Fruit fly (Drosophila melanogaster): ENCODE results near the gene CG17544.

The CG17544 gene

dm6 chr2L:19359802-19360429 lies 38.4 kb downstream of the CG17544 start (continued):
- TF ChIP-seq fkh (GFP tag; optimal IDR thresholded peaks at IDR 0.05) (peak; percentile 71), Ets21C (GFP tag; optimal IDR thresholded peaks at IDR 0.05) (no peak), spab (GFP tag; optimal IDR thresholded peaks at IDR 0.05) (peak; percentile 57), CG10669 (GFP tag; optimal IDR thresholded peaks at IDR 0.05) (peak; percentile 23), acj6 (GFP tag; optimal IDR thresholded peaks at IDR 0.05) (no peak), CG6276 (GFP tag; optimal IDR thresholded peaks at IDR 0.05) (no peak), pdm3 (GFP tag; optimal IDR thresholded peaks at IDR 0.05) (no peak), Sox15 (GFP tag; optimal IDR thresholded peaks at IDR 0.05) (no peak), Hr38 (GFP tag; optimal IDR thresholded peaks at IDR 0.05) (no peak), fd85E (GFP tag; optimal IDR thresholded peaks at IDR 0.05) (no peak), CG6792 (GFP tag; optimal IDR thresholded peaks at IDR 0.05) (no peak), CG11762 (GFP tag; optimal IDR thresholded peaks at IDR 0.05; ENCODE audit: insufficient read depth) (no peak), net (GFP tag; optimal IDR thresholded peaks at IDR 0.05) (peak; percentile 4), CG6808 (GFP tag; optimal IDR thresholded peaks at IDR 0.05) (peak; percentile 56), CG4318 (GFP tag; optimal IDR thresholded peaks at IDR 0.05) (no peak), CG6854 (GFP tag; optimal IDR thresholded peaks at IDR 0.05) (no peak), Eip78C (GFP tag) (peak; percentile 15), CG6163 (GFP tag; IDR thresholded peaks at IDR 0.05) (peak; percentile 44; the same call in 1 of the 3 replicates), CG31627 (GFP tag; optimal IDR thresholded peaks at IDR 0.05) (no peak), Hr4 (GFP tag; optimal IDR thresholded peaks at IDR 0.05) (no peak)

DNA sequence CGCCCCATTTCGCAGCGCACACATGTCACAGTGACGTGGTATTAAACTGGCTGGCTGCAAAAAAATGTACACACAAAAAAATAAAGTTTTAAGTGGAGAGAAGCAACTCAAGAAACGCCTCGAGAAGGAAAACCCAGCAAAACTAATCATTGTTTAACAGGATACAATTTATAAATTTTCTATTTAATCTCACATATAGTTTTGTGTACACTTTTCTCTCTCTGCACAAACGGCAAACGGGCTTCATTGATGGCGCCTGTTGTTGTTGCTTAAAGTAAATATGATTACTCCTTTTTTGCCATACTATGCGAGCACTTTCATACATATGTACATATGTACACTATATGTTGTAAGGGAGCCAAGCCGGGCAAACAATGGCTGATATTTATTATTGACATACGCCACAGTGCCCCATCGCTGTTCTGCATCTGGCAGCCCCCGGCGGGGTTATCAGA lies 40.2 kb downstream of the CG17544 start:
- peak; percentile 93 for TF ChIP-seq Eip75B (GFP tag; optimal IDR thresholded peaks at IDR 0.05)
- TF ChIP-seq CG10669 (GFP tag; optimal IDR thresholded peaks at IDR 0.05): peak; percentile 92
- peak; percentile 84 to 88 for TF ChIP-seq salr (GFP tag; optimal IDR thresholded peaks at IDR 0.05)
- TF ChIP-seq Eip78C (GFP tag): peak; percentile 98
- TF ChIP-seq Lpt (GFP tag; optimal IDR thresholded peaks at IDR 0.05): peak; percentile 90
- TF ChIP-seq Met (GFP tag; optimal IDR thresholded peaks at IDR 0.05): peak; percentile 88
- peak; percentile 88 for TF ChIP-seq CG11762 (GFP tag; optimal IDR thresholded peaks at IDR 0.05; ENCODE audit: insufficient read depth)
- TF ChIP-seq Hr38 (GFP tag; optimal IDR thresholded peaks at IDR 0.05): peak; percentile 64
- peak; percentile 95 for TF ChIP-seq net (GFP tag; optimal IDR thresholded peaks at IDR 0.05)
- peak; percentile 81 for TF ChIP-seq CG6808 (GFP tag; optimal IDR thresholded peaks at IDR 0.05)
- TF ChIP-seq lz (GFP tag; optimal IDR thresholded peaks at IDR 0.05): peak; percentile 87
- peak; percentile 77 for TF ChIP-seq Sox15 (GFP tag; optimal IDR thresholded peaks at IDR 0.05)
- peak; percentile 75 for TF ChIP-seq CG8319 (GFP tag; optimal IDR thresholded peaks at IDR 0.05)
- peak; percentile 97 for TF ChIP-seq CG6163 (GFP tag; IDR thresholded peaks at IDR 0.05)
- TF ChIP-seq Blimp-1 (GFP tag; optimal IDR thresholded peaks at IDR 0.05): no peak
- peak; percentile 94 for TF ChIP-seq OdsH (GFP tag; optimal IDR thresholded peaks at IDR 0.05)
- peak; percentile 74 to 90 for TF ChIP-seq ss (GFP tag; optimal IDR thresholded peaks at IDR 0.05)
- peak; percentile 33 for TF ChIP-seq fd85E (GFP tag; optimal IDR thresholded peaks at IDR 0.05)
- peak; percentile 62 for TF ChIP-seq Ets21C (GFP tag; optimal IDR thresholded peaks at IDR 0.05)
- TF ChIP-seq CG6854 (GFP tag; optimal IDR thresholded peaks at IDR 0.05): peak; percentile 42
- peak; percentile 92 for TF ChIP-seq svp (GFP tag)
- peak; percentile 80 for TF ChIP-seq Sox102F (GFP tag; optimal IDR thresholded peaks at IDR 0.05)
- peak; percentile 87 for TF ChIP-seq CG6792 (GFP tag; optimal IDR thresholded peaks at IDR 0.05)
- TF ChIP-seq CG7368 (GFP tag; optimal IDR thresholded peaks at IDR 0.05): peak; percentile 86
- TF ChIP-seq CG11902 (GFP tag; optimal IDR thresholded peaks at IDR 0.05): peak; percentile 78
- peak; percentile 96 for TF ChIP-seq CG15336 (GFP tag; IDR thresholded peaks at IDR 0.05)
- TF ChIP-seq CG11294 (GFP tag; IDR thresholded peaks at IDR 0.05): peak; percentile 85
- TF ChIP-seq cyc (GFP tag; optimal IDR thresholded peaks at IDR 0.05): peak; percentile 87
- TF ChIP-seq vri (GFP tag; optimal IDR thresholded peaks at IDR 0.05): peak; percentile 61
- TF ChIP-seq CG9139 (GFP tag; optimal IDR thresholded peaks at IDR 0.05): peak; percentile 83
- TF ChIP-seq acj6 (GFP tag; optimal IDR thresholded peaks at IDR 0.05): peak; percentile 92
- TF ChIP-seq eg (GFP tag; IDR thresholded peaks at IDR 0.05): peak; percentile 97
- TF ChIP-seq achi (GFP tag; optimal IDR thresholded peaks at IDR 0.05): peak; percentile 92
- peak; percentile 98 for TF ChIP-seq Hr4 (GFP tag; optimal IDR thresholded peaks at IDR 0.05)
- peak; percentile 92 for TF ChIP-seq dac (GFP tag; optimal IDR thresholded peaks at IDR 0.05)
- TF ChIP-seq Sox14 (GFP tag; optimal IDR thresholded peaks at IDR 0.05): peak; percentile 95
- peak; percentile 89 for TF ChIP-seq CG6276 (GFP tag; optimal IDR thresholded peaks at IDR 0.05)
- TF ChIP-seq topi (GFP tag; optimal IDR thresholded peaks at IDR 0.05): peak; percentile 87
- peak; percentile 94 for TF ChIP-seq CG10631 (GFP tag; optimal IDR thresholded peaks at IDR 0.05)
- peak; percentile 92 for TF ChIP-seq CG4318 (GFP tag; optimal IDR thresholded peaks at IDR 0.05)
- TF ChIP-seq Gug (GFP tag; IDR thresholded peaks at IDR 0.05): peak; percentile 94
- TF ChIP-seq fd59A (GFP tag; optimal IDR thresholded peaks at IDR 0.05): peak; percentile 90

Measured in whole organism, prepupa.